Fruit fly (Drosophila melanogaster): Measurements from ENCODE around the gene CG42577.

- no peak for TF ChIP-seq CG33017 (tag; optimal IDR thresholded peaks at IDR 0.05)
- no peak for TF ChIP-seq tj (GFP tag; optimal IDR thresholded peaks at IDR 0.05)
- TF ChIP-seq CG7101 (tag; optimal IDR thresholded peaks at IDR 0.05): no peak
- no peak for TF ChIP-seq Crg-1 (GFP tag; optimal IDR thresholded peaks at IDR 0.05)
- TF ChIP-seq CG7045 (GFP tag; optimal IDR thresholded peaks at IDR 0.05): no peak
- TF ChIP-seq cnc (optimal IDR thresholded peaks at IDR 0.05): no peak
- no peak for TF ChIP-seq cic (GFP tag; optimal IDR thresholded peaks at IDR 0.05)
- TF ChIP-seq kay (GFP tag; ENCODE audit: borderline replicate concordance): no peak
- no peak for TF ChIP-seq CG14711 (tag; optimal IDR thresholded peaks at IDR 0.05)
- TF ChIP-seq Clk (GFP tag; optimal IDR thresholded peaks at IDR 0.05): no peak
These were observed 27.4 kb upstream of the CG42577 start for dm6 chrX:20231658-20232057.
